Worm (Caenorhabditis elegans) whole organism, early embryonic: ENCODE results near the gene C14A4.9.

Experiments used
- F13C5.2 ChIP-seq: sonication (generic microtip); optimal IDR thresholded peaks from 2 replicates; lab custom pipeline; 2017; ENCODE audit warnings: mild to moderate bottlenecking, missing genetic modification characterization, inconsistent platforms, missing compliant biosample characterization
- ama-1 ChIP-seq: fragments of 150-350 bp; optimal IDR thresholded peaks from 2 replicates; lab custom pipeline; 2014
- ets-7 ChIP-seq: sonication (generic microtip); optimal IDR thresholded peaks from 2 replicates; lab custom pipeline; 2016; ENCODE audit warnings: missing genotype, missing genetic modification characterization, missing compliant biosample characterization
- flt-1 ChIP-seq: fragments of 200-800 bp; sonication (Bioruptor generic); IDR thresholded peaks from 2 replicates; pipeline ENCODE4 v1.3.6; 2022; ENCODE audit warnings: missing genetic modification characterization, missing compliant biosample characterization
- hmbx-1 ChIP-seq: sonication (generic microtip); optimal IDR thresholded peaks from 2 replicates; lab custom pipeline; 2016; ENCODE audit warnings: mild to moderate bottlenecking, missing genetic modification characterization, missing compliant biosample characterization
- hmg-4 ChIP-seq: fragments of 200-800 bp; sonication (Bioruptor generic); optimal IDR thresholded peaks from 2 replicates; lab custom pipeline; 2018; ENCODE audit warnings: mild to moderate bottlenecking, missing genetic modification characterization, missing compliant biosample characterization
- pes-1 ChIP-seq: fragments of 200-800 bp; sonication (Bioruptor generic); IDR thresholded peaks from 2 replicates; pipeline ENCODE4 v1.3.6; 2022; ENCODE audit warnings: missing genetic modification reagents, missing genetic modification characterization, missing compliant biosample characterization
- scrt-1 ChIP-seq: fragments of 200-800 bp; sonication (Bioruptor generic); IDR thresholded peaks from 2 replicates; pipeline ENCODE4 v1.3.6; 2022; ENCODE audit warnings: missing genetic modification characterization, missing compliant biosample characterization
- tbx-37 ChIP-seq: fragments of 200-800 bp; sonication (Bioruptor generic); conservative IDR thresholded peaks from 2 replicates; pipeline ENCODE4 v1.3.6; 2022; ENCODE audit warnings: missing genetic modification reagents, missing genetic modification characterization, missing compliant biosample characterization

DNA sequence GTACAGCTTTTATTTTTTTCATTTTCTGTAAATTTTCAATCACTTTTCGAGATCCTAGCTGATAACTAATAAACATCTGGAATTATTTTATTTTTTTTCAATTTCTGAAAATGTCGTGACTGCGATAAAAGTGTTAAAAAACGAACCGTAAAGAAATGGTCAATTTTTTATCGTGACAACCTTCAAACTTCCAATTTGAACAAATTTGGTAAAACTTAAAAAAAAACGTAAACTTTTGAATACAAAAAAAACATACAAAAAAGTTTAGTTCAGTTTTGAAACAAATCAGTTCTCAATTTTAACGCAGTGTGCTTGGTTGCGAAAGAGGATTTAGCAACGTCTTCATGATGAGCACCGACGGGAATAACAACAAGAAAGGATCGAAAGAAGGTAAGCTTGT is 27.2 kb upstream of the C14A4.9 start, which contains the start of gene C06A1.3:
- TF ChIP-seq pes-1 (GFP tag; lab: Robert Waterston, UW), result no peak
- no peak for TF ChIP-seq ama-1 (lab: Kevin White, UChicago)
- no peak for TF ChIP-seq ets-7 (tag; lab: Kevin White, UChicago)
- TF ChIP-seq F13C5.2 (tag; lab: Kevin White, UChicago), result no peak
- TF ChIP-seq flt-1 (GFP tag; lab: Robert Waterston, UW), result no peak
- TF ChIP-seq hmbx-1 (tag; lab: Kevin White, UChicago), result no peak
- no peak for TF ChIP-seq scrt-1
- TF ChIP-seq hmg-4 (GFP tag; lab: Kevin White, UChicago), result no peak
- no peak for TF ChIP-seq tbx-37
